Worm (Caenorhabditis elegans): ENCODE data around the gene unc-76.
"Not testable (repeated sequence)": the region's sequence is repeated elsewhere in the genome, so short reads cannot be mapped to it uniquely, and the experiment has no call there.

The unc-76 gene

ce11 chrV:15119517-15119916, 48.0 kb downstream of the unc-76 start, which contains the start of gene flor-1:
TSS of gene flor-1 (minus strand) at chrV:15119617.
- TF ChIP-seq ztf-29 (GFP tag; IDR thresholded peaks at IDR 0.05) (no peak), tab-1 (GFP tag; IDR thresholded peaks at IDR 0.05) (no peak), ztf-23 (GFP tag; IDR thresholded peaks at IDR 0.05) (no peak), T22C8.4 (GFP tag; IDR thresholded peaks at IDR 0.05) (no peak), med-1 (GFP tag; optimal IDR thresholded peaks at IDR 0.05; ENCODE audit: insufficient read depth) (no peak), klf-2 (GFP tag; conservative IDR thresholded peaks at IDR 0.05) (no peak), cog-1 (tag; optimal IDR thresholded peaks at IDR 0.05) (no peak), flt-1 (GFP tag; IDR thresholded peaks at IDR 0.05) (no peak), ref-1 (GFP tag; conservative IDR thresholded peaks at IDR 0.05) (no peak)

ce11 chrV:15125162-15125561, 53.6 kb downstream of the unc-76 start, which contains the start of gene ugt-30:
TSS of gene ugt-30 (minus strand) at chrV:15125262.
- TF ChIP-seq ztf-29 (GFP tag; IDR thresholded peaks at IDR 0.05); tab-1 (GFP tag; IDR thresholded peaks at IDR 0.05); ref-1 (GFP tag; conservative IDR thresholded peaks at IDR 0.05): not testable (repeated sequence)

ce11 chrV:15127413-15127812, 55.9 kb downstream of the unc-76 start, which contains the start of gene srj-27:
TSS of gene srj-27 (minus strand) at chrV:15127513.
- no peak for TF ChIP-seq ref-1 (GFP tag; conservative IDR thresholded peaks at IDR 0.05)
- TF ChIP-seq flt-1 (GFP tag; IDR thresholded peaks at IDR 0.05): no peak
- no peak for TF ChIP-seq cog-1 (tag; optimal IDR thresholded peaks at IDR 0.05)
- TF ChIP-seq klf-2 (GFP tag; conservative IDR thresholded peaks at IDR 0.05): no peak
- TF ChIP-seq ztf-29 (GFP tag; IDR thresholded peaks at IDR 0.05): no peak
- no peak for TF ChIP-seq T22C8.4 (GFP tag; IDR thresholded peaks at IDR 0.05)
- no peak for TF ChIP-seq ztf-23 (GFP tag; IDR thresholded peaks at IDR 0.05)
- no peak for TF ChIP-seq tab-1 (GFP tag; IDR thresholded peaks at IDR 0.05)
- no peak for TF ChIP-seq med-1 (GFP tag; optimal IDR thresholded peaks at IDR 0.05; ENCODE audit: insufficient read depth)

ce11 chrV:15127955-15128354, 56.4 kb downstream of the unc-76 start, which contains the start of gene srr-7:
TSS of gene srr-7 (plus strand) at chrV:15128255.
- TF ChIP-seq med-1 (GFP tag; optimal IDR thresholded peaks at IDR 0.05; ENCODE audit: insufficient read depth) (no peak), ztf-23 (GFP tag; IDR thresholded peaks at IDR 0.05) (no peak), flt-1 (GFP tag; IDR thresholded peaks at IDR 0.05) (no peak), tab-1 (GFP tag; IDR thresholded peaks at IDR 0.05) (no peak), cog-1 (tag; optimal IDR thresholded peaks at IDR 0.05) (no peak), T22C8.4 (GFP tag; IDR thresholded peaks at IDR 0.05) (no peak), ztf-29 (GFP tag; IDR thresholded peaks at IDR 0.05) (no peak), ref-1 (GFP tag; conservative IDR thresholded peaks at IDR 0.05) (no peak), klf-2 (GFP tag; conservative IDR thresholded peaks at IDR 0.05) (no peak)

Measured in whole organism, midembryonic.